Worm (Caenorhabditis elegans): ENCODE measurements around the gene dab-1.
A peak's percentile ranks its signal among the peaks of the same experiment; 100 is the strongest.

Gene dab-1

DNA sequence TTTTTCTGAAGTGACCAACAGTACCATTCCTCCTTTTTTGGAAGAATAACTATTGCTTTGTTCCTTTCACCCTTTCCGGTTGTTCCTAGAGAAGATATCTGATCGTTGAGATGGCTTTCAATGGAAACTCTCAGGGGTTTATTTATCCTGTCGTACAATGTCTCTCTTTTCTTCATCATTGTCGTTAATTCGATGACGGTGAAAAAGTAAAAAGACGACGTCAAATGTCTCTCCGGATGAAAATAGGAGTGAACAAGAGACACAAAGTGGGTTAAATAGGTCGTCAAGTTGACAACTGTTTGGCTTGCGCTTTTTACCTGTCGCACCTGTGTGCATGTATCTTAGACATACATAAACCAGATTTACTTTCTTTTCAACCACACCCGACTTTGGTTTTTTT is 28.3 kb upstream of the dab-1 start:
- TF ChIP-seq egl-27 (tag; optimal IDR thresholded peaks at IDR 0.05), result no peak
- TF ChIP-seq unc-62 (GFP tag; optimal IDR thresholded peaks at IDR 0.05 in 1 of 2), result peak in 1 of 2 experiments; percentile 49
- no peak for TF ChIP-seq unc-62 (tag; optimal IDR thresholded peaks at IDR 0.05)

DNA sequence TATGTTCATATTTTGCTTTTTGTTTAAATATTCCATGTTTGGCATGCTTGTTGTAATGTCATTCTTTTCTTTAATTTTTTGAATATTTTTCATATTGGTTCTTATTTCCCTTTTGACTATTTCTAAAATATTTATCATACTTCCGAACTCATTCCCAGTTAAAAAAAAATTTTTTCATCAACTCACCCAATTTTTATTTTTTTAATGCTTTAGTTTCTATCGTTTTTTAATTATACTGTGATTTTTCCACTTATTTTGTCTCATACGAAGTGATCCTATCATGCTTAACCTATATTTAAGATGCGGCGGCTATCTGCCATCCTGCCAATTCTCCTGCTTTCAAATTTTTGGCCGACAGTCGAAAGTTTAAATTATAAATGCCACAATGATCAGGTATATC is 23.7 kb upstream of the dab-1 start, which contains the start of gene qua-1:
Gene qua-1, plus strand, starts transcription at position 301 of the 400 bp plus-strand sequence.
- no peak for TF ChIP-seq nhr-6 (tag; optimal IDR thresholded peaks at IDR 0.05)
- no peak for TF ChIP-seq duxl-1 (tag; optimal IDR thresholded peaks at IDR 0.05; ENCODE audit: poor library complexity)
- no peak for TF ChIP-seq ztf-7 (tag; optimal IDR thresholded peaks at IDR 0.05)
- TF ChIP-seq arid-1 (GFP tag; conservative IDR thresholded peaks at IDR 0.05), result no peak
- no peak for TF ChIP-seq pha-4 (GFP tag; IDR thresholded peaks at IDR 0.05)
- no peak for TF ChIP-seq pha-4 (tag; optimal IDR thresholded peaks at IDR 0.05)
- TF ChIP-seq fos-1 (tag; optimal IDR thresholded peaks at IDR 0.05), result no peak
- no peak for TF ChIP-seq zip-2 (tag; optimal IDR thresholded peaks at IDR 0.05)
- no peak for TF ChIP-seq nhr-76 (tag; optimal IDR thresholded peaks at IDR 0.05)
- no peak for TF ChIP-seq ama-1 (optimal IDR thresholded peaks at IDR 0.05)
- TF ChIP-seq ZK337.2 (GFP tag; IDR thresholded peaks at IDR 0.05), result no peak
- TF ChIP-seq pqm-1 (tag; optimal IDR thresholded peaks at IDR 0.05), result no peak
- no peak for TF ChIP-seq gei-8 (GFP tag; optimal IDR thresholded peaks at IDR 0.05)

DNA sequence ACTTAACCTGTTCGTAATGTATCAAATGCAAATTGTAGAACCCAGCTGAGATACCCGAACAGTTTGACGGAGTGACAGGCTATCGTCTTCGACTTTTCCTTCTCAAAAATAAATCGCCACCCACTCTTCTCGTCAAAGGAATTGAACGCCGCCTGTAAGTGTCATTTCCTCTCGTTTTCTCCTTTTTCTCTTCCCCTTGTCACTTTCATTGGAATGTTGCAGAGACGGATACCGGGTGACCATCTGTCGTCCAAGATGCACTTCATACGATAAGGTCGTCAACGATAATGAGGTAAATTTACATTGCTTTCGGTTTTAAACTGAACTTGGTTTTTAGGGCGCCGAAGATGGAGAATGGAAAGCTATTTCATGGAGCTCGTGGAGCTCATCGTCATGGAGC is 22.4 kb upstream of the dab-1 start:
- TF ChIP-seq daf-12 (tag; optimal IDR thresholded peaks at IDR 0.05) (no peak), aha-1 (tag) (peak; percentile 78)

- TF ChIP-seq ceh-82 (tag; optimal IDR thresholded peaks at IDR 0.05) (no peak), madf-5 (GFP tag; IDR thresholded peaks at IDR 0.05) (no peak), lin-38 (GFP tag; IDR thresholded peaks at IDR 0.05) (no peak), daf-8 (GFP tag; IDR thresholded peaks at IDR 0.05) (no peak), saeg-2 (GFP tag; IDR thresholded peaks at IDR 0.05) (no peak), zip-11 (GFP tag; IDR thresholded peaks at IDR 0.05) (no peak), fkh-10 (GFP tag; optimal IDR thresholded peaks at IDR 0.05) (no peak), ceh-44 (GFP tag; IDR thresholded peaks at IDR 0.05) (no peak), F49E8.2 (tag; optimal IDR thresholded peaks at IDR 0.05; ENCODE audit: borderline replicate concordance) (no peak), D1046.2 (GFP tag; IDR thresholded peaks at IDR 0.05) (no peak), nhr-111 (GFP tag; optimal IDR thresholded peaks at IDR 0.05) (no peak), spr-1 (tag; optimal IDR thresholded peaks at IDR 0.05) (no peak), hmg-1.1 (GFP tag; IDR thresholded peaks at IDR 0.05) (no peak), T26A8.4 (GFP tag; IDR thresholded peaks at IDR 0.05) (no peak)
Observed at ce11 chrII:8204039-8204438, 18.1 kb upstream of the dab-1 start, which contains the start of gene col-76. col-76 (plus strand) TSS chrII:8204339.

ce11 chrII:8205612-8206011 is 16.6 kb upstream of the dab-1 start:
- TF ChIP-seq F10B5.3 (tag; optimal IDR thresholded peaks at IDR 0.05) (no peak), nhr-48 (tag; optimal IDR thresholded peaks at IDR 0.05) (no peak), Y5F2A.4 (GFP tag; optimal IDR thresholded peaks at IDR 0.05) (no peak), pqm-1 (tag; optimal IDR thresholded peaks at IDR 0.05) (peak; percentile 40), Y75B8A.6 (GFP tag; IDR thresholded peaks at IDR 0.05) (no peak), ceh-32 (tag; optimal IDR thresholded peaks at IDR 0.05; ENCODE audit: poor library complexity) (no peak), daf-16 (GFP tag; optimal IDR thresholded peaks at IDR 0.05) (no peak), daf-16 (tag; optimal IDR thresholded peaks at IDR 0.05) (peak; percentile 2), snpc-4 (tag; optimal IDR thresholded peaks at IDR 0.05) (no peak), nhr-28 (tag; optimal IDR thresholded peaks at IDR 0.05) (peak; percentile 59)

All from whole organism, L4 larva.